Worm (Caenorhabditis elegans) whole organism, early embryonic: ENCODE measurements around the gene clec-1.

ENCODE experiments used
- F13C5.2 ChIP-seq: sonication (generic microtip); optimal IDR thresholded peaks from 2 replicates; lab custom pipeline; 2017; ENCODE audit warnings: mild to moderate bottlenecking, missing genetic modification characterization, inconsistent platforms, missing compliant biosample characterization
- ama-1 ChIP-seq: fragments of 150-350 bp; optimal IDR thresholded peaks from 2 replicates; lab custom pipeline; 2014
- flt-1 ChIP-seq: fragments of 200-800 bp; sonication (Bioruptor generic); IDR thresholded peaks from 2 replicates; pipeline ENCODE4 v1.3.6; 2022; ENCODE audit warnings: missing genetic modification characterization, missing compliant biosample characterization
- hmbx-1 ChIP-seq: sonication (generic microtip); optimal IDR thresholded peaks from 2 replicates; lab custom pipeline; 2016; ENCODE audit warnings: mild to moderate bottlenecking, missing genetic modification characterization, missing compliant biosample characterization
- sea-1 ChIP-seq: fragments of 200-800 bp; sonication (Bioruptor generic); conservative IDR thresholded peaks from 2 replicates; pipeline ENCODE4 v1.3.6; 2022; ENCODE audit warnings: missing genetic modification characterization, missing compliant biosample characterization
- tbx-11 ChIP-seq: fragments of 200-800 bp; sonication (Bioruptor generic); IDR thresholded peaks from 2 replicates; pipeline ENCODE4 v1.3.6; 2022; ENCODE audit warnings: missing genetic modification characterization, missing compliant biosample characterization

DNA sequence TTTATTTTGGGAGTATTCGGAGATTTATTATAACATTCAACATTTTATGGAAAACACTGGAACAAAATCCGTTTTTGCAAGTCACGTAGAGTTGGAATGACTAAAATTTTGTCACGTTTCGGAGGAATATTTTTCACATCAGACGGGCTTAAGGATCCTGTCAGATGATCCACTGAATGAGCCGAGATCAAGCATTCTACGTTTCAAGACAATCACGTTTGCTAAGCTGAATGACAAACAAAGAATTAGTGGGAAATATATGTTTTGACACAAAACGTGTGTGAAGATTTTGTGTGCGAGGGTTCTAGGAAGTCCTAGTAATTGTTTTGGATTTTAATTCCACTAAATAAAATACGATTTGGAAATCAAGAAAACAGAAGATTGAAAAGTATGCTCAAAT is 39.5 kb downstream of the clec-1 start:
- no peak for TF ChIP-seq hmbx-1 (tag; lab: Kevin White, UChicago)
- no peak for TF ChIP-seq sea-1
- TF ChIP-seq flt-1: no peak
- no peak for TF ChIP-seq ama-1 (lab: Kevin White, UChicago)
- TF ChIP-seq tbx-11 (GFP tag; lab: Robert Waterston, UW): no peak
- TF ChIP-seq F13C5.2 (tag; lab: Kevin White, UChicago): no peak
